Worm (Caenorhabditis elegans): Measurements from ENCODE around the gene C52E4.7.

C52E4.7 gene

ce11 chrV:12038783-12039182, 44.7 kb downstream of the C52E4.7 start (continued):
- TF ChIP-seq lin-35 (GFP tag; optimal IDR thresholded peaks at IDR 0.05) = peak in 1 of 2 experiments; percentile 54
- no peak for TF ChIP-seq ztf-11 (tag; optimal IDR thresholded peaks at IDR 0.05)
- no peak for TF ChIP-seq nhr-237 (tag; optimal IDR thresholded peaks at IDR 0.05)
- no peak for TF ChIP-seq ceh-90 (tag; optimal IDR thresholded peaks at IDR 0.05)
- TF ChIP-seq nhr-28 (tag; optimal IDR thresholded peaks at IDR 0.05) = no peak
- TF ChIP-seq sox-4 (tag; optimal IDR thresholded peaks at IDR 0.05) = no peak
- TF ChIP-seq blmp-1 (tag; optimal IDR thresholded peaks at IDR 0.05) = no peak
- no peak for TF ChIP-seq ces-1 (GFP tag; optimal IDR thresholded peaks at IDR 0.05)
- no peak for TF ChIP-seq ceh-8 (GFP tag; optimal IDR thresholded peaks at IDR 0.05)
- no peak for TF ChIP-seq alr-1 (tag; optimal IDR thresholded peaks at IDR 0.05; ENCODE audit: borderline replicate concordance)
- no peak for TF ChIP-seq irx-1 (tag; optimal IDR thresholded peaks at IDR 0.05)
- peak; percentile 46 for TF ChIP-seq nhr-47 (tag; optimal IDR thresholded peaks at IDR 0.05)
- TF ChIP-seq lin-14 (GFP tag; optimal IDR thresholded peaks at IDR 0.05) = peak; percentile 51
- TF ChIP-seq nhr-11 (tag; optimal IDR thresholded peaks at IDR 0.05) = no peak
- TF ChIP-seq mef-2 (tag; optimal IDR thresholded peaks at IDR 0.05) = no peak
- TF ChIP-seq hpl-2 (GFP tag; optimal IDR thresholded peaks at IDR 0.05) = no peak
- no peak for TF ChIP-seq aha-1 (tag; optimal IDR thresholded peaks at IDR 0.05)
- TF ChIP-seq nhr-20 (tag; optimal IDR thresholded peaks at IDR 0.05) = peak; percentile 27
- TF ChIP-seq fkh-8 (tag; optimal IDR thresholded peaks at IDR 0.05) = peak; percentile 12
- TF ChIP-seq aly-2 (tag; optimal IDR thresholded peaks at IDR 0.05) = no peak
- no peak for TF ChIP-seq unc-86 (tag; optimal IDR thresholded peaks at IDR 0.05)
- TF ChIP-seq F16B12.6 (tag; optimal IDR thresholded peaks at IDR 0.05) = no peak
- TF ChIP-seq pax-3 (tag; optimal IDR thresholded peaks at IDR 0.05) = peak; percentile 31
- TF ChIP-seq hlh-17 (GFP tag; optimal IDR thresholded peaks at IDR 0.05; ENCODE audit: borderline replicate concordance) = no peak
- no peak for TF ChIP-seq sup-37 (GFP tag; optimal IDR thresholded peaks at IDR 0.05)
- TF ChIP-seq lir-3 (tag; optimal IDR thresholded peaks at IDR 0.05; ENCODE audit: poor library complexity) = no peak
- peak; percentile 22 for TF ChIP-seq xbp-1 (tag; optimal IDR thresholded peaks at IDR 0.05)
- no peak for TF ChIP-seq mep-1 (tag; optimal IDR thresholded peaks at IDR 0.05)
- TF ChIP-seq unc-98 (GFP tag; IDR thresholded peaks at IDR 0.05) = no peak
- TF ChIP-seq dpl-1 (GFP tag; optimal IDR thresholded peaks at IDR 0.05) = peak in 1 of 3 experiments; percentile 34
- TF ChIP-seq mdl-1 (tag; optimal IDR thresholded peaks at IDR 0.05) = no peak
- no peak for TF ChIP-seq tbx-2 (tag; optimal IDR thresholded peaks at IDR 0.05)
- no peak for TF ChIP-seq ceh-88 (GFP tag; IDR thresholded peaks at IDR 0.05)
- TF ChIP-seq mab-9 (GFP tag; IDR thresholded peaks at IDR 0.05) = no peak
- peak; percentile 28 for TF ChIP-seq dsc-1 (tag; optimal IDR thresholded peaks at IDR 0.05)
- no peak for TF ChIP-seq elt-3 (tag; optimal IDR thresholded peaks at IDR 0.05)
- TF ChIP-seq vab-15 (tag; optimal IDR thresholded peaks at IDR 0.05) = no peak
- no peak for TF ChIP-seq nhr-76 (tag; optimal IDR thresholded peaks at IDR 0.05)
- TF ChIP-seq ama-1 (optimal IDR thresholded peaks at IDR 0.05) = peak; percentile 5
- TF ChIP-seq zag-1 (tag; optimal IDR thresholded peaks at IDR 0.05) = no peak
- TF ChIP-seq efl-1 (optimal IDR thresholded peaks at IDR 0.05) = no peak
- TF ChIP-seq efl-1 (GFP tag; optimal IDR thresholded peaks at IDR 0.05 in 1 of 2) = peak; percentile 18 to 58
- no peak for TF ChIP-seq zip-4 (GFP tag; optimal IDR thresholded peaks at IDR 0.05)
- no peak for TF ChIP-seq pqm-1 (tag; optimal IDR thresholded peaks at IDR 0.05)
- TF ChIP-seq jun-1 (tag; optimal IDR thresholded peaks at IDR 0.05) = no peak
- TF ChIP-seq fkh-4 (tag; optimal IDR thresholded peaks at IDR 0.05; ENCODE audit: borderline replicate concordance) = no peak
- TF ChIP-seq C16A3.4 (tag; optimal IDR thresholded peaks at IDR 0.05) = no peak
- TF ChIP-seq skn-1 (tag; optimal IDR thresholded peaks at IDR 0.05) = no peak
- no peak for TF ChIP-seq C34B4.2 (tag; optimal IDR thresholded peaks at IDR 0.05)
- no peak for TF ChIP-seq sptf-1 (tag; optimal IDR thresholded peaks at IDR 0.05)
- no peak for TF ChIP-seq unc-62 (GFP tag; optimal IDR thresholded peaks at IDR 0.05)
- no peak for TF ChIP-seq C04F5.9 (tag; optimal IDR thresholded peaks at IDR 0.05)
- peak; percentile 29 for TF ChIP-seq snu-23 (GFP tag; optimal IDR thresholded peaks at IDR 0.05)
- no peak for TF ChIP-seq egl-13 (tag; optimal IDR thresholded peaks at IDR 0.05)
- no peak for TF ChIP-seq lin-15B (tag; optimal IDR thresholded peaks at IDR 0.05)

Data from whole organism, L1 larva.